Worm (Caenorhabditis elegans) whole organism, L2 larva: ENCODE measurements around the gene F58H1.6.

Experiments
- aly-2 ChIP-seq: fragments of 150-350 bp; optimal IDR thresholded peaks from 2 replicates; lab custom pipeline; 2014; ENCODE audit warnings: missing biosample characterization, missing genetic modification characterization
- ama-1 ChIP-seq: fragments of 150-350 bp; optimal IDR thresholded peaks from 2 replicates; lab custom pipeline; 2018; ENCODE audit warnings: inconsistent platforms
- blmp-1 ChIP-seq: sonication (generic microtip); optimal IDR thresholded peaks from 2 replicates; lab custom pipeline; 2017; ENCODE audit warnings: missing genetic modification characterization, mild to moderate bottlenecking, missing compliant biosample characterization, antibody characterized with exemption, moderate library complexity; ENCODE audit not compliant: insufficient read depth
- ceh-82 ChIP-seq: fragments of 150-350 bp; optimal IDR thresholded peaks from 2 replicates; lab custom pipeline; 2014; ENCODE audit warnings: missing biosample characterization, missing genetic modification characterization
- lin-13 ChIP-seq: fragments of 150-350 bp; optimal IDR thresholded peaks from 2 replicates; lab custom pipeline; 2014; ENCODE audit warnings: missing biosample characterization, missing genetic modification reagents, missing genetic modification characterization
- lin-39 ChIP-seq: fragments of 150-350 bp; optimal IDR thresholded peaks from 2 replicates; lab custom pipeline; 2014; ENCODE audit warnings: missing biosample characterization, missing genetic modification reagents, missing genetic modification characterization
- nhr-11 ChIP-seq: fragments of 150-350 bp; optimal IDR thresholded peaks from 2 replicates; lab custom pipeline; 2014; ENCODE audit warnings: missing biosample characterization, missing genetic modification characterization
- nhr-12 ChIP-seq: fragments of 150-350 bp; optimal IDR thresholded peaks from 2 replicates; lab custom pipeline; 2014; ENCODE audit warnings: missing biosample characterization, missing genetic modification characterization
- nhr-6 ChIP-seq: fragments of 150-350 bp; optimal IDR thresholded peaks from 2 replicates; lab custom pipeline; 2014; ENCODE audit warnings: missing biosample characterization, missing genetic modification characterization
- sem-4 ChIP-seq: fragments of 150-350 bp; optimal IDR thresholded peaks from 2 replicates; lab custom pipeline; 2014; ENCODE audit warnings: missing biosample characterization, missing genetic modification reagents, missing genetic modification characterization
- snpc-4 ChIP-seq: fragments of 150-350 bp; optimal IDR thresholded peaks from 2 replicates; lab custom pipeline; 2014; ENCODE audit warnings: missing biosample characterization, missing genetic modification characterization
- unc-39 ChIP-seq: fragments of 150-350 bp; optimal IDR thresholded peaks from 2 replicates; lab custom pipeline; 2014; ENCODE audit warnings: missing biosample characterization, missing genetic modification characterization
- unc-62 ChIP-seq: fragments of 150-350 bp; optimal IDR thresholded peaks from 2 replicates; lab custom pipeline; 2014; ENCODE audit warnings: missing biosample characterization, missing genetic modification reagents, missing genetic modification characterization

DNA sequence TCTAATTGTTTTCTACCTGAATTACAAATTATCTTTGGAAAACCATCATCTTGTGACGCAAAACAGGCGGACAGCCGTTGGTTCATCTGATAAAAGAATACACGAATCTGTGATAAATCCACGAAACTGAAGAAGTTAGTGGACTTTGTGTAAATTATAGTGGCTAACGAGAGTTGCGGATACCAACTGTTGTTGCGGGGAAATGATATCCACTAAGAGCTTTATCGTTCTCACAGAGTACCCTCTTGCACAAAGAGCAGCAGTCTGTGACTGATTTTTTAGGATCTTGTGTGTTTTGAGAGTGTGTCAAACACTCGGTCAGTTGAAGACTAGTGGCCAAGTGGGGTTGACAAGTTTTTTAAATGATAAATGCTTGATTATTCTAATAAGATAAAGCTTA, 22.8 kb upstream of the F58H1.6 start:
- no peak for TF ChIP-seq unc-39 (tag; lab: Kevin White, UChicago)
- no peak for TF ChIP-seq nhr-6 (tag; lab: Kevin White, UChicago)
- TF ChIP-seq ceh-82: no peak
- no peak for TF ChIP-seq ama-1
- no peak for TF ChIP-seq nhr-11 (tag; lab: Kevin White, UChicago)
- TF ChIP-seq unc-62: no peak
- no peak for TF ChIP-seq blmp-1 (tag; lab: Kevin White, UChicago)
- no peak for TF ChIP-seq sem-4 (tag; lab: Kevin White, UChicago)
- TF ChIP-seq nhr-12 (tag; lab: Kevin White, UChicago): no peak
- TF ChIP-seq aly-2 (tag; lab: Kevin White, UChicago): no peak
- TF ChIP-seq lin-13 (GFP tag; lab: Kevin White, UChicago): no peak
- no peak for TF ChIP-seq lin-39
- TF ChIP-seq snpc-4 (tag; lab: Kevin White, UChicago): no peak
